Fruit fly (Drosophila melanogaster): ENCODE results near the gene VhaM9.7-a.

DNA sequence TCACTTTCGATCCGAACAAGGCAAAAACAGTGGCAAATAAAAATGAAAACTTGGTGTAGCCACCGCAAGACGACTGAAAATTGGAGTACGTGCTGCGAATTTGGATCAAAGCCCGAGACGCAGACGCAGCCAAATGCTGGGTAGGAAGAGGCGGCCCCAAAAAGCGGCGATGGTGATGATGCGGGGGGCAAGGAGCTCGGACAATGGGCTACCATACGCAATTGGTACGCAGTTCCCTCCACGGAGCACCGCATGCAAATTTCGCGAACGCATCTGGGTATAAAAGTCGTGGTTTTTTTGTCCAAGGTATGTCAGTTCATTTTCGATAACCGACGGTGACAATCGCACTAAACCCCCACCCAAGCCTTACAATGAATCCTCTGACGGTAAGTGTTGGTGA, 47.4 kb upstream of the VhaM9.7-a start, which contains the start of gene Cpr64Ad:
- no peak for TF ChIP-seq psq (optimal IDR thresholded peaks at IDR 0.05)
- TF ChIP-seq ttk (optimal IDR thresholded peaks at IDR 0.05) = no peak

Data from Kc167 (cell line).